Fruit fly (Drosophila melanogaster) whole organism, embryonic: ENCODE data around the gene CG10337.
A peak's percentile ranks its signal among the peaks of the same experiment; 100 is the strongest.

Source experiments
- Adf1 ChIP-seq: fragments of 200-800 bp; sonication (Bioruptor generic); IDR thresholded peaks from 2 replicates; pipeline ENCODE4 v1.3.6; 2022; ENCODE audit warnings: missing biosample characterization, missing genetic modification characterization
- CG10462 ChIP-seq: fragments of 200-800 bp; sonication (Bioruptor generic); optimal IDR thresholded peaks from 2 replicates; lab custom pipeline; 2016; ENCODE audit warnings: missing biosample characterization, missing genetic modification characterization
- CG10979 ChIP-seq: fragments of 200-800 bp; sonication (Bioruptor generic); optimal IDR thresholded peaks from 2 replicates; lab custom pipeline; 2018; ENCODE audit warnings: missing biosample characterization, mild to moderate bottlenecking, missing genetic modification characterization, moderate library complexity
- CG11247 ChIP-seq: fragments of 200-800 bp; sonication (Bioruptor generic); IDR thresholded peaks from 2 replicates; pipeline ENCODE4 v1.3.6; 2022; ENCODE audit warnings: missing biosample characterization, missing genetic modification characterization
- CG11456 ChIP-seq: fragments of 200-800 bp; sonication (Bioruptor generic); IDR thresholded peaks from 3 replicates; pipeline ENCODE4 v1.3.6; 2022; ENCODE audit warnings: missing biosample characterization, missing genetic modification characterization
- CG11560 ChIP-seq: fragments of 200-800 bp; sonication (Bioruptor generic); IDR thresholded peaks from 3 replicates; pipeline ENCODE4 v1.3.6; 2022; ENCODE audit warnings: missing biosample characterization, missing genetic modification characterization
- CG13775 ChIP-seq: fragments of 200-800 bp; sonication (Bioruptor generic); optimal IDR thresholded peaks from 3 replicates; lab custom pipeline; 2017; ENCODE audit warnings: missing biosample characterization, mild to moderate bottlenecking, missing genetic modification characterization
- CG14441 ChIP-seq: fragments of 200-800 bp; sonication (Bioruptor generic); IDR thresholded peaks from 2 replicates; pipeline ENCODE4 v1.3.6; 2022; ENCODE audit warnings: missing biosample characterization, missing genetic modification characterization
- CG14710 ChIP-seq: fragments of 200-800 bp; sonication (Bioruptor generic); optimal IDR thresholded peaks from 3 replicates; lab custom pipeline; 2019; ENCODE audit warnings: missing biosample characterization, mild to moderate bottlenecking, missing genetic modification characterization, moderate library complexity
- CG14860 ChIP-seq: fragments of 200-800 bp; sonication (Bioruptor generic); IDR thresholded peaks from 3 replicates; pipeline ENCODE4 v1.3.6; 2022; ENCODE audit warnings: missing biosample characterization, missing genetic modification characterization; ENCODE audit not compliant: partially characterized antibody
- CG14965 ChIP-seq: fragments of 200-800 bp; sonication (Bioruptor generic); optimal IDR thresholded peaks from 2 replicates; lab custom pipeline; 2016; ENCODE audit warnings: missing biosample characterization, missing genetic modification characterization, borderline replicate concordance
- CG17361 ChIP-seq: fragments of 200-800 bp; sonication (Bioruptor generic); IDR thresholded peaks from 3 replicates; pipeline ENCODE4 v1.3.6; 2022; ENCODE audit warnings: missing biosample characterization, missing genetic modification characterization
- CG1832 ChIP-seq: fragments of 200-800 bp; sonication (Bioruptor generic); optimal IDR thresholded peaks from 2 replicates; lab custom pipeline; 2017; ENCODE audit warnings: missing biosample characterization, mild to moderate bottlenecking, missing genetic modification characterization, inconsistent platforms
- CG2129 ChIP-seq: fragments of 200-800 bp; sonication (Bioruptor generic); IDR thresholded peaks from 2 replicates; pipeline ENCODE4 v1.3.6; 2022; ENCODE audit warnings: missing biosample characterization, missing genetic modification characterization; ENCODE audit not compliant: partially characterized antibody
- CG31388 ChIP-seq: fragments of 200-800 bp; sonication (Bioruptor generic); optimal IDR thresholded peaks from 2 replicates; lab custom pipeline; 2016; ENCODE audit warnings: missing biosample characterization, missing genetic modification characterization
- CG3838 ChIP-seq: fragments of 200-800 bp; sonication (Bioruptor generic); optimal IDR thresholded peaks from 3 replicates; lab custom pipeline; 2016; ENCODE audit warnings: missing biosample characterization, missing genetic modification characterization
- CG5953 ChIP-seq: fragments of 200-800 bp; sonication (Bioruptor generic); IDR thresholded peaks from 2 replicates; pipeline ENCODE4 v1.3.6; 2022; ENCODE audit warnings: missing biosample characterization, missing genetic modification characterization
- CG7357 ChIP-seq: fragments of 200-800 bp; sonication (Bioruptor generic); IDR thresholded peaks from 3 replicates; pipeline ENCODE4 v1.3.6; 2022; ENCODE audit warnings: missing biosample characterization, missing genetic modification characterization
- CG7745 ChIP-seq: fragments of 200-800 bp; sonication (Bioruptor generic); optimal IDR thresholded peaks from 2 replicates; lab custom pipeline; 2018; ENCODE audit warnings: missing biosample characterization, mild to moderate bottlenecking, missing genetic modification characterization, moderate library complexity
- CG7987 ChIP-seq: fragments of 200-800 bp; sonication (Bioruptor generic); optimal IDR thresholded peaks from 2 replicates; lab custom pipeline; 2018; ENCODE audit warnings: missing biosample characterization, mild to moderate bottlenecking, missing genetic modification characterization, moderate library complexity
- CG8478 ChIP-seq: fragments of >200 bp; optimal IDR thresholded peaks from 2 replicates; lab custom pipeline; 2018
- CG8765 ChIP-seq: fragments of 200-800 bp; sonication (Bioruptor generic); IDR thresholded peaks from 2 replicates; pipeline ENCODE4 v1.3.6; 2022; ENCODE audit warnings: missing biosample characterization, missing genetic modification characterization
- CG8924 ChIP-seq: fragments of 200-800 bp; optimal IDR thresholded peaks from 3 replicates; lab custom pipeline; 2019; ENCODE audit warnings: missing biosample characterization, mild to moderate bottlenecking, missing genetic modification characterization, moderate library complexity
- CG9876 ChIP-seq: fragments of 200-800 bp; sonication (Bioruptor generic); optimal IDR thresholded peaks from 2 replicates; lab custom pipeline; 2016; ENCODE audit warnings: missing biosample characterization, missing genetic modification characterization
- CHES-1-like ChIP-seq: fragments of 200-800 bp; sonication (Bioruptor generic); optimal IDR thresholded peaks from 2 replicates; lab custom pipeline; 2016; ENCODE audit warnings: missing biosample characterization, missing genetic modification characterization
- CTCF ChIP-seq: fragments of 200-800 bp; sonication (Bioruptor generic); optimal IDR thresholded peaks from 2 replicates; lab custom pipeline; 2017; ENCODE audit warnings: missing biosample characterization, mild to moderate bottlenecking, missing genetic modification characterization, moderate library complexity
- D19B ChIP-seq: fragments of 200-800 bp; sonication (Bioruptor generic); optimal IDR thresholded peaks from 2 replicates; lab custom pipeline; 2017; ENCODE audit warnings: missing biosample characterization, mild to moderate bottlenecking, missing genetic modification characterization
- Dip2 ChIP-seq: fragments of 200-800 bp; sonication (Bioruptor generic); IDR thresholded peaks from 2 replicates; pipeline ENCODE4 v1.3.6; 2022; ENCODE audit warnings: missing biosample characterization, missing genetic modification characterization
- E2f2 ChIP-seq: fragments of 200-800 bp; sonication (Bioruptor generic); IDR thresholded peaks from 2 replicates; pipeline ENCODE4 v1.3.6; 2022; ENCODE audit warnings: missing biosample characterization, missing genetic modification characterization
- HmgD ChIP-seq: fragments of 200-800 bp; sonication (Bioruptor generic); optimal IDR thresholded peaks from 3 replicates; lab custom pipeline; 2016; ENCODE audit warnings: missing biosample characterization, missing genetic modification characterization
- Kr ChIP-seq: fragments of 200-800 bp; sonication (Bioruptor generic); optimal IDR thresholded peaks from 2 replicates; lab custom pipeline; 2017; ENCODE audit warnings: missing biosample characterization, mild to moderate bottlenecking, missing genetic modification characterization
- Mes4 ChIP-seq: fragments of 200-800 bp; sonication (Bioruptor generic); optimal IDR thresholded peaks from 2 replicates; lab custom pipeline; 2016; ENCODE audit warnings: missing biosample characterization, missing genetic modification characterization
- NfI ChIP-seq: fragments of 200-800 bp; sonication (Bioruptor generic); optimal IDR thresholded peaks from 3 replicates; lab custom pipeline; 2018; ENCODE audit warnings: missing biosample characterization, mild to moderate bottlenecking, missing genetic modification characterization, moderate library complexity
- Ravus ChIP-seq: fragments of 200-800 bp; sonication (Bioruptor generic); IDR thresholded peaks from 2 replicates; pipeline ENCODE4 v1.3.6; 2022; ENCODE audit warnings: missing biosample characterization, missing genetic modification characterization
- Ssrp ChIP-seq: fragments of 200-800 bp; sonication (Bioruptor generic); optimal IDR thresholded peaks from 2 replicates; lab custom pipeline; 2018; ENCODE audit warnings: missing biosample characterization, mild to moderate bottlenecking, missing genetic modification characterization, moderate library complexity
- ash1 ChIP-seq: fragments of 200-800 bp; sonication (Bioruptor generic); optimal IDR thresholded peaks from 2 replicates; lab custom pipeline; 2018; ENCODE audit warnings: missing biosample characterization, mild to moderate bottlenecking, missing genetic modification characterization
- az2 ChIP-seq: fragments of 200-800 bp; sonication (Bioruptor generic); optimal IDR thresholded peaks from 3 replicates; lab custom pipeline; 2016; ENCODE audit warnings: missing biosample characterization, missing genetic modification characterization
- bigmax ChIP-seq: fragments of 200-800 bp; sonication (Bioruptor generic); optimal IDR thresholded peaks from 2 replicates; lab custom pipeline; 2018; ENCODE audit warnings: missing biosample characterization, mild to moderate bottlenecking, missing genetic modification characterization
- cas ChIP-seq: fragments of 200-800 bp; sonication (Bioruptor generic); IDR thresholded peaks from 2 replicates; pipeline ENCODE4 v1.3.6; 2022; ENCODE audit warnings: missing biosample characterization, missing genetic modification characterization
- en ChIP-seq: fragments of 200-800 bp; sonication (Bioruptor generic); optimal IDR thresholded peaks from 2 replicates; lab custom pipeline; 2016; ENCODE audit warnings: missing biosample characterization, missing genetic modification characterization
- hth ChIP-seq: fragments of >200 bp; optimal IDR thresholded peaks from 2 replicates; lab custom pipeline; 2017; ENCODE audit warnings: inconsistent platforms
- jing ChIP-seq: fragments of 200-800 bp; sonication (Bioruptor generic); optimal IDR thresholded peaks from 2 replicates; lab custom pipeline; 2018; ENCODE audit warnings: missing biosample characterization, mild to moderate bottlenecking, missing genetic modification characterization
- lab ChIP-seq: fragments of 200-800 bp; sonication (Bioruptor generic); optimal IDR thresholded peaks from 3 replicates; lab custom pipeline; 2017; ENCODE audit warnings: missing biosample characterization, missing genetic modification characterization, mild to moderate bottlenecking, moderate library complexity, missing genetic modification reagents
- mld ChIP-seq: fragments of 200-800 bp; sonication (Bioruptor generic); IDR thresholded peaks from 3 replicates; pipeline ENCODE4 v1.3.6; 2022; ENCODE audit warnings: missing biosample characterization, missing genetic modification characterization; ENCODE audit not compliant: partially characterized antibody
- phol ChIP-seq: fragments of 200-800 bp; sonication (Bioruptor generic); optimal IDR thresholded peaks from 3 replicates; lab custom pipeline; 2018; ENCODE audit warnings: missing biosample characterization, mild to moderate bottlenecking, missing genetic modification characterization, moderate library complexity
- pita ChIP-seq: fragments of 200-800 bp; sonication (Bioruptor generic); optimal IDR thresholded peaks from 2 replicates; lab custom pipeline; 2017; ENCODE audit warnings: missing biosample characterization, mild to moderate bottlenecking, missing genetic modification characterization
- pnt ChIP-seq: fragments of 200-800 bp; sonication (Bioruptor generic); optimal IDR thresholded peaks from 3 replicates; lab custom pipeline; 2016; ENCODE audit warnings: missing biosample characterization, missing genetic modification characterization
- ranshi ChIP-seq: fragments of 200-800 bp; sonication (Bioruptor generic); IDR thresholded peaks from 2 replicates; pipeline ENCODE4 v1.3.6; 2022; ENCODE audit warnings: missing biosample characterization, missing genetic modification characterization
- sd ChIP-seq: fragments of 200-800 bp; sonication (Bioruptor generic); optimal IDR thresholded peaks from 3 replicates; lab custom pipeline; 2018; ENCODE audit warnings: missing biosample characterization, mild to moderate bottlenecking, missing genetic modification characterization, moderate library complexity
- so ChIP-seq: fragments of 200-800 bp; sonication (Bioruptor generic); IDR thresholded peaks from 3 replicates; pipeline ENCODE4 v1.3.6; 2022; ENCODE audit warnings: missing biosample characterization, missing genetic modification characterization
- sr ChIP-seq: fragments of 200-800 bp; sonication (Bioruptor generic); IDR thresholded peaks from 3 replicates; pipeline ENCODE4 v1.3.6; 2022; ENCODE audit warnings: missing biosample characterization, missing genetic modification characterization
- tup ChIP-seq: fragments of 200-800 bp; sonication (Bioruptor generic); optimal IDR thresholded peaks from 2 replicates; lab custom pipeline; 2016; ENCODE audit warnings: missing biosample characterization, mild to moderate bottlenecking, missing genetic modification characterization, moderate library complexity

Gene CG10337

DNA sequence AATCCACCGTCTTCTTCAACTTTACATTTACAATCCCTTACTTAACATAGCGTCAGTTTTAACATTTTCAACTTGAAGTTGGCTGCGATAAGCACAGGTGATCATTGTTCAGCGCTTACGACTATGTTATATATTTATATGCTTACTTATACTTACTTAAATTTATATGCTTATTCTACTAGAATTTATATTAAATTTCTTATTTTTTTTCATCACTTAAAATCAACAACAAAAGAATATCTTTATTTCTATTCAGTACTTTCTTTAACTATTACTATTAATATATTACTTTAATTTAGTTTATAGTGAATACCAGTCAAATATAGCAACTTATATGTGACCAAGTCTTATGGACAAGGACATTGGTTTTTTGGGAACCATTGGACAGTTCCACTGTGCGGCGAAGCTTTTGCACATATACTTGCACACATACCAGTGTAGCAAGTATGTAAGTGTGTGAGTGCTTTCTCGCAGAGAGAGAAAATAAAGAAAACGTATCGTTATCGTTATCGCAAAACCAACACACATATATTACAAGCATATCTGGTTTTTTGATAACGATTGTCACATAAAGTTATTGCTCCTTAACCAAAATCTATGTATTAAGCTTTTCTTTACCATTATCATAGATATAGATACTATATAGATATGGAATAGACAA lies 29.5 kb downstream of the CG10337 start, which contains the start of gene Hasp (continued):
- TF ChIP-seq Dip2 (GFP tag; lab: Robert Waterston, UW) (no peak), CTCF (GFP tag; lab: Kevin White, UChicago) (no peak), HmgD (GFP tag; lab: Kevin White, UChicago) (no peak), pnt (GFP tag; lab: Kevin White, UChicago) (no peak), CG8478 (no peak), CG13775 (GFP tag; lab: Kevin White, UChicago) (peak; percentile 26), Ssrp (tag; lab: Kevin White, UChicago) (peak; percentile 46), CG11456 (GFP tag; lab: Robert Waterston, UW) (peak; percentile 60; the same call in 2 of the 3 replicates), sr (GFP tag; lab: Robert Waterston, UW) (no peak), CG7357 (GFP tag; lab: Robert Waterston, UW) (no peak), CG10979 (peak; percentile 74), Mes4 (GFP tag; lab: Kevin White, UChicago) (no peak), CG14441 (peak; percentile 53; the same call in 1 of the 2 replicates), pita (GFP tag; lab: Kevin White, UChicago) (no peak), phol (tag; lab: Kevin White, UChicago) (peak; percentile 63), CG3838 (GFP tag; lab: Kevin White, UChicago) (no peak), CG2129 (no peak), CG7745 (tag; lab: Kevin White, UChicago) (no peak), Kr (GFP tag; lab: Kevin White, UChicago) (no peak), ranshi (GFP tag; lab: Robert Waterston, UW) (peak; percentile 33; the same call in 1 of the 2 replicates), E2f2 (GFP tag; lab: Robert Waterston, UW) (peak; percentile 33), ash1 (no peak), sd (tag; lab: Kevin White, UChicago) (no peak), CG1832 (GFP tag; lab: Kevin White, UChicago) (no peak), cas (peak; percentile 47; the same call in 1 of the 2 replicates), az2 (GFP tag; lab: Kevin White, UChicago) (peak; percentile 64), CG14965 (GFP tag; lab: Kevin White, UChicago) (no peak), en (no peak), so (GFP tag; lab: Robert Waterston, UW) (0 out of 3 replicates have a peak, but pooled peaks have one; percentile 13), tup (GFP tag; lab: Kevin White, UChicago) (no peak), CG10462 (GFP tag; lab: Kevin White, UChicago) (no peak), CG14860 (GFP tag; lab: Robert Waterston, UW) (peak; percentile 83), Ravus (GFP tag; lab: Robert Waterston, UW) (no peak), CG17361 (GFP tag; lab: Robert Waterston, UW) (peak; percentile 71; the same call in 2 of the 3 replicates), Adf1 (no peak), CG8924 (tag; lab: Kevin White, UChicago) (peak; percentile 9), lab (GFP tag; lab: Kevin White, UChicago) (no peak), CG31388 (GFP tag; lab: Kevin White, UChicago) (no peak), CG9876 (GFP tag; lab: Kevin White, UChicago) (no peak), CG5953 (GFP tag; lab: Robert Waterston, UW) (no peak), CG11247 (GFP tag; lab: Robert Waterston, UW) (no peak), CG8765 (GFP tag; lab: Robert Waterston, UW) (no peak), CG11560 (tag; lab: Robert Waterston, UW) (no peak), NfI (GFP tag; lab: Kevin White, UChicago) (peak; percentile 35), CG14710 (tag; lab: Kevin White, UChicago) (peak; percentile 46), CHES-1-like (GFP tag; lab: Kevin White, UChicago) (no peak), D19B (no peak), bigmax (no peak), jing (GFP tag; lab: Kevin White, UChicago) (no peak), mld (GFP tag; lab: Robert Waterston, UW) (peak; percentile 92), hth (lab: Kevin White, UChicago) (no peak), CG7987 (no peak)
